Worm (Caenorhabditis elegans): ENCODE results near the gene E04F6.15.

E04F6.15 gene

DNA sequence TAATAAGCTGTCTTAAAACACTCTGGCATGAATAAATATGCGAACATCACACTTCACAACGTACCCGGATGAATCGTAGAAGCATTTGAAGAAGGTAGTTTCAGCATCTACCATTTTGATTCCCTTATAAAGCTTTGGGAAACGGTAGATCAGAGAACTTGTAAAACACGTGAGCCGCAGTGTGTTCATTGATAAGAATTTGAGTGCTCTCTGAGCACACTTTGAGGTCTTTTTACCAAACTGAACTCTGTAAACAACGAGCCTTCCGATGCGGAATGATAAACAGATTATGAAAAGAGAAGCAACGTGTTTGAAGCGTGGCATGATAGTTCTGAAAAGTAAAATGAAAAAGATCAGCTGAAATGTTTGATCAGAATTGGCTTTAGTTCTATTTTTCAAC lies 28.2 kb upstream of the E04F6.15 start, which contains the start of gene aqp-1 (continued):
- TF ChIP-seq nhr-47 (tag; optimal IDR thresholded peaks at IDR 0.05), result no peak
- TF ChIP-seq unc-62 (GFP tag; optimal IDR thresholded peaks at IDR 0.05), result no peak
- TF ChIP-seq skn-1 (tag; optimal IDR thresholded peaks at IDR 0.05), result no peak
- no peak for TF ChIP-seq fkh-4 (tag; optimal IDR thresholded peaks at IDR 0.05; ENCODE audit: borderline replicate concordance)
- TF ChIP-seq ceh-82 (tag; optimal IDR thresholded peaks at IDR 0.05), result no peak
- TF ChIP-seq vab-15 (tag; optimal IDR thresholded peaks at IDR 0.05), result no peak
- TF ChIP-seq jun-1 (tag; optimal IDR thresholded peaks at IDR 0.05), result no peak
- TF ChIP-seq elt-3 (tag; optimal IDR thresholded peaks at IDR 0.05), result no peak
- no peak for TF ChIP-seq egl-13 (tag; optimal IDR thresholded peaks at IDR 0.05)
- no peak for TF ChIP-seq fkh-8 (tag; optimal IDR thresholded peaks at IDR 0.05)
- no peak for TF ChIP-seq efl-3 (GFP tag; optimal IDR thresholded peaks at IDR 0.05)
- TF ChIP-seq pag-3 (tag; optimal IDR thresholded peaks at IDR 0.05; ENCODE audit: borderline replicate concordance, insufficient read depth), result no peak
- no peak for TF ChIP-seq mab-9 (GFP tag; IDR thresholded peaks at IDR 0.05)
- no peak for TF ChIP-seq nhr-84 (tag; optimal IDR thresholded peaks at IDR 0.05)
- TF ChIP-seq irx-1 (tag; optimal IDR thresholded peaks at IDR 0.05), result no peak

DNA sequence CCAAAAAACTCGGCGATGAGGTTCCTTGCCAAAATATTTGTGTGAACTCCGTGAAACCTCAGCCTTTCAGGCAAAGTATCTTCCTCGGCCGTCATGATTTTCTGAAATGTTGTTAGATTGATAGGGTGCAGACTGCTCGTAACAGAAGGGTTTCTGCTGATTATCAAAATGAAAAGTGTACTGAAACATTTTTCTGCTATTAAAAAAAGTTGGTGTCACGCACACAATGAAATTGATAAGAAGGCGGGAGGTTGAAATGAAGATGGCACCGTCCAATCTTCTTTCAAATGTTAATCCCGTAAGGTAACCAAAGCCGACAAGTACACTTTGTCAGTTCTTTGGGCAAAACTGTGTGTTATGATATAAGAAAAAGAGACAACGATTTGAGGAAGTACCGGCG lies 26.9 kb upstream of the E04F6.15 start:
- no peak for TF ChIP-seq fkh-10 (GFP tag; optimal IDR thresholded peaks at IDR 0.05)
- TF ChIP-seq efl-3 (GFP tag; optimal IDR thresholded peaks at IDR 0.05), result no peak
- peak; percentile 2 for TF ChIP-seq nhr-71 (tag; optimal IDR thresholded peaks at IDR 0.05)
- TF ChIP-seq egl-13 (tag; optimal IDR thresholded peaks at IDR 0.05), result no peak
- TF ChIP-seq C16A3.4 (tag; optimal IDR thresholded peaks at IDR 0.05), result no peak
- no peak for TF ChIP-seq lsy-2 (tag; optimal IDR thresholded peaks at IDR 0.05)
- TF ChIP-seq sup-37 (GFP tag; optimal IDR thresholded peaks at IDR 0.05), result no peak
- no peak for TF ChIP-seq swsn-7 (tag; optimal IDR thresholded peaks at IDR 0.05)
- TF ChIP-seq nhr-28 (tag; optimal IDR thresholded peaks at IDR 0.05), result no peak
- no peak for TF ChIP-seq pqm-1 (tag; optimal IDR thresholded peaks at IDR 0.05)
- TF ChIP-seq rnt-1 (tag; optimal IDR thresholded peaks at IDR 0.05), result no peak
- TF ChIP-seq efl-1 (optimal IDR thresholded peaks at IDR 0.05), result no peak
- peak in 1 of 2 experiments; percentile 33 for TF ChIP-seq efl-1 (GFP tag; optimal IDR thresholded peaks at IDR 0.05 in 1 of 2)
- TF ChIP-seq elt-2 (tag; optimal IDR thresholded peaks at IDR 0.05), result peak; percentile 8
- TF ChIP-seq tbx-2 (tag; optimal IDR thresholded peaks at IDR 0.05), result no peak
- TF ChIP-seq lin-35 (GFP tag; optimal IDR thresholded peaks at IDR 0.05), result peak in 1 of 2 experiments; percentile 17
- TF ChIP-seq nhr-76 (tag; optimal IDR thresholded peaks at IDR 0.05), result no peak

DNA sequence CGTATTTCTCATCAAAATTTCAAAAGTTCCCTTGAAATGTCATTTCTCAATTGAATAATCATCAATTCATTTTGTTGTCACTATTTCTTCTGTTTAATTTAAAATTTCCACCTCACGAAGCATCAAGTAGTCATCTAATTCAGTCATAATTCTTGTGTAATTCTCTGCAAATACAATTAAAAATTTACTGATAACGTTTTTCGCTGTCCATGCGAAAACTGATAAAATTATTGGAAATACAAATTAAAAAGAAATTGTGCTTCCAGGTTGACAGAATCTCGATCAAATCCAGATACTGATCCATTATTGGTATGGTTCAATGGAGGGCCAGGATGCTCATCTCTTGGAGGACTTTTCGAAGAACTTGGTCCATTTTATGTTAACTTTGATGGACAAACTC lies 23.2 kb upstream of the E04F6.15 start:
- TF ChIP-seq efl-1 (optimal IDR thresholded peaks at IDR 0.05) (no peak), efl-1 (GFP tag; optimal IDR thresholded peaks at IDR 0.05 in 1 of 2) (peak in 1 of 2 experiments; percentile 65), egl-13 (tag; optimal IDR thresholded peaks at IDR 0.05) (no peak), ztf-11 (tag; optimal IDR thresholded peaks at IDR 0.05) (no peak), ztf-4 (tag; optimal IDR thresholded peaks at IDR 0.05) (no peak), mab-9 (GFP tag; IDR thresholded peaks at IDR 0.05) (no peak), alr-1 (tag; optimal IDR thresholded peaks at IDR 0.05; ENCODE audit: borderline replicate concordance) (no peak), grh-1 (GFP tag; IDR thresholded peaks at IDR 0.05) (no peak), fkh-4 (tag; optimal IDR thresholded peaks at IDR 0.05; ENCODE audit: borderline replicate concordance) (no peak), unc-30 (tag; optimal IDR thresholded peaks at IDR 0.05) (no peak), lin-35 (GFP tag; optimal IDR thresholded peaks at IDR 0.05) (peak in 1 of 2 experiments; percentile 4), lin-39 (tag; optimal IDR thresholded peaks at IDR 0.05) (no peak), fkh-10 (GFP tag; optimal IDR thresholded peaks at IDR 0.05) (no peak), jun-1 (tag; optimal IDR thresholded peaks at IDR 0.05) (no peak), pax-3 (tag; optimal IDR thresholded peaks at IDR 0.05) (no peak), elt-2 (tag; optimal IDR thresholded peaks at IDR 0.05) (peak; percentile 32), ceh-63 (GFP tag; optimal IDR thresholded peaks at IDR 0.05) (no peak), egl-27 (tag; optimal IDR thresholded peaks at IDR 0.05) (no peak), nhr-71 (tag; optimal IDR thresholded peaks at IDR 0.05) (no peak), nhr-19 (GFP tag; conservative IDR thresholded peaks at IDR 0.05) (no peak)

All from whole organism, L1 larva.